Worm (Caenorhabditis elegans): ENCODE data around the gene F48F7.5.

Gene F48F7.5

ce11 chrX:13945524-13945923 is 29.9 kb upstream of the F48F7.5 start (continued):
- peak; percentile 23 for TF ChIP-seq elt-2 (tag; optimal IDR thresholded peaks at IDR 0.05)
- TF ChIP-seq unc-39 (tag; optimal IDR thresholded peaks at IDR 0.05): no peak
- peak; percentile 21 for TF ChIP-seq R02D3.7 (tag; optimal IDR thresholded peaks at IDR 0.05)

ce11 chrX:13946693-13947583 is 28.5 kb upstream of the F48F7.5 start:
- TF ChIP-seq elt-3 (tag; optimal IDR thresholded peaks at IDR 0.05): no peak
- peak; percentile 76 for TF ChIP-seq elt-2 (tag; optimal IDR thresholded peaks at IDR 0.05)
- TF ChIP-seq pqm-1 (tag; optimal IDR thresholded peaks at IDR 0.05): peak; percentile 44
- no peak for TF ChIP-seq ztf-11 (tag; optimal IDR thresholded peaks at IDR 0.05)

DNA sequence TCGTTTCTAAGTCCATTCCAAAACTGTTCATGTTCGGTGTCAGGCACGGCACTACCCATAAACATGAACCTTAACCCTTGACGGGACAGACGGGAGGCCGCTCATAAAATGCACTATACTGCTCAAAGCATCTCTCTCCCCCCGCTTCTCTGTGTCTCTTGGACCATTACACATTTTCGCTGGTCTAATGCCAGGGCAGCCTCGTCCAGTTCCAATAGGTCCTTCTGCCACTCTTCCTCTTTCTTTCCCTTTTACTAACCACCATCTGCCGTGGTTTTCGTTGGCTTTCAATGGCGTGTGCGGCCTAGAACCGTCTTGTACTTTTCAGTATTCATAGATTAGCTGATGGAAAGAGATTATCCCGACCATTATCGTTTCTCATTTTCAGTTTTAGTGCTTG is 27.3 kb upstream of the F48F7.5 start:
- TF ChIP-seq egl-5 (tag; optimal IDR thresholded peaks at IDR 0.05): peak; percentile 51
- TF ChIP-seq fkh-10 (GFP tag; optimal IDR thresholded peaks at IDR 0.05): no peak
- TF ChIP-seq lin-39 (tag; optimal IDR thresholded peaks at IDR 0.05): peak; percentile 53
- peak; percentile 65 for TF ChIP-seq hmg-11 (tag; optimal IDR thresholded peaks at IDR 0.05)

DNA sequence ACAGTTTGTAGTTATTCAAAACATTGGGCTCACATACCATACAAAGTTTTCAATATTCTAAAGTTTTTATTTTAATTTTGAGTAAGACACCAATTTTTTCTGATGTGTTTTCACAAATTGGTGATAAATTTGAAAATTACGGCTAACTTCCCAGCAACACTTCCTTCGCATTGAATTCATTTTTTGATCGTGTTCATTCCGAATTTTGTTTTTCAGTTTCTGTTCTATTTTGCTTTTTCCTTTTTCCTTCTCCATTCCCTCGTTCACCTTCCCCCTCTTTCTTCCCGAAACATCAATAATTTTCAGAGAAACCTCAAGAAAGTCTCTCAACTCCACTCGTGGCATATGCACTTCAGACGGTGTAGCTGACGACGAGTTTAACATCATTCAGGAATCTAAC is 26.6 kb upstream of the F48F7.5 start, which contains the start of gene alg-1:
Gene alg-1 (plus strand): TSS at position 301 of the 400 bp plus-strand sequence.
- no peak for TF ChIP-seq nhr-23 (tag; optimal IDR thresholded peaks at IDR 0.05)

ce11 chrX:13950620-13951152 is 24.8 kb upstream of the F48F7.5 start:
- TF ChIP-seq tbx-2 (tag; optimal IDR thresholded peaks at IDR 0.05) (peak; percentile 22), snpc-4 (tag; optimal IDR thresholded peaks at IDR 0.05) (peak; percentile 5), hmg-11 (tag; optimal IDR thresholded peaks at IDR 0.05) (peak; percentile 59), nhr-43 (tag; optimal IDR thresholded peaks at IDR 0.05; ENCODE audit: poor library complexity, severe bottlenecking) (peak; percentile 64), nfya-1 (tag; optimal IDR thresholded peaks at IDR 0.05; ENCODE audit: insufficient read depth) (peak; percentile 44), elt-2 (tag; optimal IDR thresholded peaks at IDR 0.05) (peak; percentile 39), nhr-23 (tag; optimal IDR thresholded peaks at IDR 0.05) (peak; percentile 81), fos-1 (tag; optimal IDR thresholded peaks at IDR 0.05) (no peak), mml-1 (tag; optimal IDR thresholded peaks at IDR 0.05) (no peak), jun-1 (tag; optimal IDR thresholded peaks at IDR 0.05) (peak; percentile 18), skn-1 (tag; optimal IDR thresholded peaks at IDR 0.05) (no peak), ztf-4 (tag; optimal IDR thresholded peaks at IDR 0.05) (no peak), nhr-25 (tag; optimal IDR thresholded peaks at IDR 0.05) (peak; percentile 91), nhr-12 (tag; optimal IDR thresholded peaks at IDR 0.05) (no peak), daf-12 (tag; optimal IDR thresholded peaks at IDR 0.05) (no peak), unc-62 (GFP tag; optimal IDR thresholded peaks at IDR 0.05) (no peak), nhr-237 (tag; optimal IDR thresholded peaks at IDR 0.05) (no peak), ceh-9 (tag; optimal IDR thresholded peaks at IDR 0.05) (no peak), nhr-77 (tag; optimal IDR thresholded peaks at IDR 0.05) (no peak), lin-39 (tag; optimal IDR thresholded peaks at IDR 0.05) (no peak), nhr-67 (tag; optimal IDR thresholded peaks at IDR 0.05) (no peak), pha-4 (tag; optimal IDR thresholded peaks at IDR 0.05) (peak; percentile 71), lsy-12 (tag; optimal IDR thresholded peaks at IDR 0.05) (peak; percentile 34), pqm-1 (tag; optimal IDR thresholded peaks at IDR 0.05) (peak; percentile 26), elt-3 (tag; optimal IDR thresholded peaks at IDR 0.05) (no peak), ceh-28 (tag; optimal IDR thresholded peaks at IDR 0.05) (peak; percentile 67)

ce11 chrX:13952347-13952746 is 23.1 kb upstream of the F48F7.5 start:
- no peak for TF ChIP-seq lsy-12 (tag; optimal IDR thresholded peaks at IDR 0.05)

Measured in whole organism, L3 larva.